Worm (Caenorhabditis elegans) whole organism, L4 larva: ENCODE data around the gene F45D3.1.

Source experiments
- jun-1 ChIP-seq: fragments of 150-350 bp; optimal IDR thresholded peaks from 2 replicates; lab custom pipeline; 2014; ENCODE audit warnings: missing biosample characterization, missing genetic modification reagents, missing genetic modification characterization
- lin-29 ChIP-seq: fragments of 200-800 bp; sonication (Bioruptor generic); IDR thresholded peaks from 2 replicates; pipeline ENCODE4 v1.3.6; 2022; ENCODE audit warnings: missing genetic modification reagents, missing genetic modification characterization, missing compliant biosample characterization
- mdl-1 ChIP-seq, 2 experiments: fragments of 150-350 bp in 1 of 2; sonication (generic microtip) in 1 of 2; optimal IDR thresholded peaks; 2 replicates each; lab custom pipeline; 2014 to 2017; ENCODE audit warnings: missing biosample characterization in 2 of 2, missing genetic modification characterization in 2 of 2
- nhr-25 ChIP-seq: sonication (generic microtip); optimal IDR thresholded peaks from 2 replicates; lab custom pipeline; 2017; ENCODE audit warnings: missing genetic modification characterization, mild to moderate bottlenecking, missing compliant biosample characterization, antibody characterized with exemption, moderate library complexity, borderline replicate concordance; ENCODE audit not compliant: insufficient read depth

DNA sequence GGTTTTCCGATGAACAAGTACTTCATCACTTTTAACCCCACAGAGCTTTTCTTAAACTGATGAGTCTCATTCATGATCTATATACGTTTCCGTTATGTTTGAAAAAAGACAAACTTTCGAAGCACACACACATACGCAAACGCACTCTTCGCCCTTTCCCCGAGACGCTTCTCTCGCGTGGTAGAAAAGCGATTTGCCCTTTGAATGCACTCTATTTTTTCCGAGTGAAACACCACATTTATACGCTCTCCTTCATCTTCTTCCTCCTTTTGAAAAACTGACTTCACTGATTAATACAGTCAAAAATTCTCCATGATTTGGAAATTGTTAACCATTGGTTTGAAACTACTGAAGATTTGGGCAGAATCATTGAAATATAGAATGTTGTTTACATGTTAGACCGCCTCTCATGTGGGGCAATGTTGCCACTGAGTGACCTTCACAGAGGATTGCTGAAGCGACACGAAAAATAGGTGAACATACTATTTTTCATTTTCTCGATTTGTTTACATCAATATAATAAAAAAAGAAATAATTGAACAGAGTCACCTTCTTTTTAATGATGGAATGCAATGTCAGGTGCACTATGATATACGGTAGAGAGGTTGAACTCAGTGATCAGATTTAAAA is 9.7 kb downstream of the F45D3.1 start:
- TF ChIP-seq mdl-1 (tag; optimal IDR thresholded peaks at IDR 0.05; lab: Kevin White, UChicago) (no peak), jun-1 (no peak), lin-29 (GFP tag; lab: Robert Waterston, UW) (no peak), nhr-25 (no peak)
